Worm (Caenorhabditis elegans) whole organism, L2 larva: Measurements from ENCODE around the gene C48B4.13.

Experiments
- C34F6.9 ChIP-seq: fragments of 150-350 bp; optimal IDR thresholded peaks from 2 replicates; lab custom pipeline; 2014; ENCODE audit warnings: missing biosample characterization, missing genetic modification characterization
- R02D3.7 ChIP-seq: fragments of 150-350 bp; optimal IDR thresholded peaks from 2 replicates; lab custom pipeline; 2014; ENCODE audit warnings: missing biosample characterization, missing genetic modification characterization
- Y55F3AM.14 ChIP-seq: fragments of 200-800 bp; sonication (Bioruptor generic); optimal IDR thresholded peaks from 2 replicates; lab custom pipeline; 2018; ENCODE audit warnings: mild to moderate bottlenecking, missing genetic modification characterization, missing compliant biosample characterization
- alr-1 ChIP-seq: fragments of 150-350 bp; optimal IDR thresholded peaks from 2 replicates; lab custom pipeline; 2014; ENCODE audit warnings: missing biosample characterization, missing genetic modification characterization
- blmp-1 ChIP-seq: sonication (generic microtip); optimal IDR thresholded peaks from 2 replicates; lab custom pipeline; 2017; ENCODE audit warnings: missing genetic modification characterization, mild to moderate bottlenecking, missing compliant biosample characterization, antibody characterized with exemption, moderate library complexity; ENCODE audit not compliant: insufficient read depth
- crh-2 ChIP-seq: sonication (generic microtip); optimal IDR thresholded peaks from 2 replicates; lab custom pipeline; 2017; ENCODE audit warnings: missing biosample characterization, missing genetic modification characterization
- dmd-4 ChIP-seq: sonication (generic microtip); optimal IDR thresholded peaks from 2 replicates; lab custom pipeline; 2017; ENCODE audit warnings: missing biosample characterization, missing genetic modification characterization
- elt-1 ChIP-seq: fragments of 150-350 bp; optimal IDR thresholded peaks from 2 replicates; lab custom pipeline; 2014; ENCODE audit warnings: missing biosample characterization, missing genetic modification characterization
- fos-1 ChIP-seq: fragments of 150-350 bp; optimal IDR thresholded peaks from 2 replicates; lab custom pipeline; 2014; ENCODE audit warnings: missing biosample characterization, missing genetic modification characterization
- gmeb-1 ChIP-seq: fragments of 150-350 bp; optimal IDR thresholded peaks from 2 replicates; lab custom pipeline; 2014; ENCODE audit warnings: missing biosample characterization, missing genetic modification characterization
- lin-13 ChIP-seq: fragments of 150-350 bp; optimal IDR thresholded peaks from 2 replicates; lab custom pipeline; 2014; ENCODE audit warnings: missing biosample characterization, missing genetic modification reagents, missing genetic modification characterization
- lsy-2 ChIP-seq, 2 experiments: fragments of 150-350 bp in 1 of 2; sonication (generic microtip) in 1 of 2; optimal IDR thresholded peaks; 2 replicates each; lab custom pipeline; 2014 to 2017; ENCODE audit warnings: missing biosample characterization in 2 of 2, missing genetic modification characterization in 2 of 2
- mbf-1 ChIP-seq: sonication (generic microtip); optimal IDR thresholded peaks from 2 replicates; lab custom pipeline; 2017; ENCODE audit warnings: missing biosample characterization, missing genetic modification characterization
- nhr-10 ChIP-seq: sonication (generic microtip); optimal IDR thresholded peaks from 2 replicates; lab custom pipeline; 2017; ENCODE audit warnings: missing biosample characterization, missing genetic modification characterization
- nhr-11 ChIP-seq: fragments of 150-350 bp; optimal IDR thresholded peaks from 2 replicates; lab custom pipeline; 2014; ENCODE audit warnings: missing biosample characterization, missing genetic modification characterization
- nhr-12 ChIP-seq: fragments of 150-350 bp; optimal IDR thresholded peaks from 2 replicates; lab custom pipeline; 2014; ENCODE audit warnings: missing biosample characterization, missing genetic modification characterization
- nhr-129 ChIP-seq: fragments of 150-350 bp; optimal IDR thresholded peaks from 2 replicates; lab custom pipeline; 2014; ENCODE audit warnings: missing biosample characterization, missing genetic modification characterization
- nhr-21 ChIP-seq: fragments of 150-350 bp; optimal IDR thresholded peaks from 2 replicates; lab custom pipeline; 2014; ENCODE audit warnings: missing biosample characterization, missing genetic modification characterization
- nhr-237 ChIP-seq: fragments of 150-350 bp; optimal IDR thresholded peaks from 2 replicates; lab custom pipeline; 2014; ENCODE audit warnings: missing biosample characterization, missing genetic modification characterization
- nhr-6 ChIP-seq: fragments of 150-350 bp; optimal IDR thresholded peaks from 2 replicates; lab custom pipeline; 2014; ENCODE audit warnings: missing biosample characterization, missing genetic modification characterization
- nhr-77 ChIP-seq: fragments of 150-350 bp; optimal IDR thresholded peaks from 2 replicates; lab custom pipeline; 2014; ENCODE audit warnings: missing biosample characterization, missing genetic modification characterization
- peb-1 ChIP-seq: fragments of 150-350 bp; optimal IDR thresholded peaks from 2 replicates; lab custom pipeline; 2014; ENCODE audit warnings: missing biosample characterization, missing genetic modification characterization
- skn-1 ChIP-seq: sonication (generic microtip); optimal IDR thresholded peaks from 2 replicates; lab custom pipeline; 2017; ENCODE audit warnings: missing biosample characterization, missing genetic modification characterization
- sma-3 ChIP-seq: sonication (generic microtip); optimal IDR thresholded peaks from 2 replicates; lab custom pipeline; 2016; ENCODE audit warnings: missing genetic modification reagents, missing genetic modification characterization, missing compliant biosample characterization
- sma-9 ChIP-seq, 2 experiments: fragments of 150-350 bp in 1 of 2; sonication (generic microtip) in 1 of 2; optimal IDR thresholded peaks; 2 replicates each; lab custom pipeline; 2014 to 2016; ENCODE audit warnings: missing genetic modification characterization in 2 of 2, mild to moderate bottlenecking in 1 of 2, missing biosample characterization in 1 of 2, missing compliant biosample characterization in 1 of 2, missing genetic modification reagents in 1 of 2, moderate library complexity in 1 of 2
- unc-55 ChIP-seq: fragments of 150-350 bp; sonication (generic microtip); optimal IDR thresholded peaks from 3 replicates; lab custom pipeline; 2014; ENCODE audit warnings: missing biosample characterization, missing genetic modification reagents, missing genetic modification characterization
- ztf-1 ChIP-seq: fragments of 200-800 bp; sonication (Bioruptor generic); conservative IDR thresholded peaks from 2 replicates; pipeline ENCODE4 v1.3.6; 2022; ENCODE audit warnings: missing genetic modification characterization, missing compliant biosample characterization
- ztf-11 ChIP-seq: sonication (generic microtip); optimal IDR thresholded peaks from 2 replicates; lab custom pipeline; 2017; ENCODE audit warnings: missing biosample characterization, missing genetic modification characterization

The C48B4.13 gene

DNA sequence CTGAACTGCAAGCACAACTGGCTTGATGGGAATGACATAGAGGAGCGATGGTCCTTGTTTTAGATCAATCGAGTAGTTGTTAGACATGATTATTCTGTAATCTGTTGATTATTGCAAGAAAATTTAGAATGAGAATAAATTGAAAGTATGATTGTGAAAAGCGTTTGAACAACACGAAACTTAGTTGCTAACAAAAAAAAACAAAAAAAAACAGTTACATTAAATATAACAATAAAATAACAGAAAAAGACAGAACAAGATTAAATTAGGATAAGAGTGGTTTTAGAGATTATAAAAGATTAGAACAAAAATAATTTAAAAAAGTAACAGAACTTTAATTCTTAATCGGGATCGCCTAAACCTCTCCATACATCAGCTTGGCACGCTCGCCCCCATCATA lies 5.3 kb upstream of the C48B4.13 start, which contains the start of gene C48B4.9:
Gene C48B4.9 (minus strand): TSS at position 101 of the 400 bp plus-strand sequence.
- no peak for TF ChIP-seq unc-55 (GFP tag; lab: Kevin White, UChicago)
- TF ChIP-seq nhr-77: no peak
- no peak for TF ChIP-seq sma-3 (GFP tag; lab: Kevin White, UChicago)
- no peak for TF ChIP-seq lin-13 (GFP tag; lab: Kevin White, UChicago)
- TF ChIP-seq mbf-1 (tag; lab: Kevin White, UChicago): no peak
- no peak for TF ChIP-seq nhr-6 (tag; lab: Kevin White, UChicago)
- TF ChIP-seq R02D3.7 (tag; lab: Kevin White, UChicago): no peak
- TF ChIP-seq nhr-237 (tag; lab: Kevin White, UChicago): no peak
- TF ChIP-seq skn-1: no peak
- TF ChIP-seq ztf-11 (tag; lab: Kevin White, UChicago): no peak
- no peak for TF ChIP-seq sma-9 (GFP tag; optimal IDR thresholded peaks at IDR 0.05; lab: Kevin White, UChicago)
- TF ChIP-seq sma-9 (tag; optimal IDR thresholded peaks at IDR 0.05; lab: Kevin White, UChicago): no peak
- no peak for TF ChIP-seq peb-1 (tag; lab: Kevin White, UChicago)
- no peak for TF ChIP-seq alr-1
- no peak for TF ChIP-seq Y55F3AM.14
- TF ChIP-seq dmd-4: no peak
- TF ChIP-seq fos-1 (tag; lab: Kevin White, UChicago): no peak
- TF ChIP-seq, all 48 proteins: peak for 0

DNA sequence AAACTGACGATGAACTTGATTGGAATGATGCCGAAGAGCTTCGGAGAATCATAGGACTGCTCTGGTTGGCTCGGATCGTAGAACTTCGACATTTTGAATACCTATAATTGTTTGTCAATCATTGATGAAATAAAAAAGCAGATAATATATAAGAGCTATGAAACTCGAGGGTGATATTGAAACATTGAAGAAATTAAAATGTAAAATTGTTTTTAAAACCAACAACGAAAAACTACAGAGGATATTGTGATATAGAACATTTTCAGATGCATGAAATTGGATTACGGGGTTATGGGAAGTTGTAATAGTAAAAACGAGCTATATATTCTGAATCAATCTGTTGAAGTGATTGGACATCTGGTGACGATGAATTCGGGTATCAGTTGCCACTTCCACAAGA lies 4.1 kb upstream of the C48B4.13 start, which contains the start of gene C48B4.10:
Gene C48B4.10 (minus strand): TSS at position 101 of the 400 bp plus-strand sequence.
- no peak for TF ChIP-seq ztf-1 (GFP tag; lab: Robert Waterston, UW)
- no peak for TF ChIP-seq sma-9 (GFP tag; optimal IDR thresholded peaks at IDR 0.05; lab: Kevin White, UChicago)
- TF ChIP-seq sma-9 (tag; optimal IDR thresholded peaks at IDR 0.05; lab: Kevin White, UChicago): no peak
- TF ChIP-seq nhr-6 (tag; lab: Kevin White, UChicago): no peak
- no peak for TF ChIP-seq unc-55 (GFP tag; lab: Kevin White, UChicago)
- TF ChIP-seq nhr-12 (tag; lab: Kevin White, UChicago): no peak
- TF ChIP-seq nhr-10 (tag; lab: Kevin White, UChicago): no peak
- TF ChIP-seq blmp-1 (tag; lab: Kevin White, UChicago): no peak

- no peak for TF ChIP-seq unc-55 (GFP tag; lab: Kevin White, UChicago)
Observed at ce11 chrIII:9565973-9566372, 2.6 kb upstream of the C48B4.13 start, which contains the start of gene C48B4.11. Gene C48B4.11 (minus strand): TSS chrIII:9566115.

ce11 chrIII:9570869-9571268 lies 2.3 kb downstream of the C48B4.13 start:
- TF ChIP-seq gmeb-1 (tag; lab: Kevin White, UChicago): peak; percentile 72
- peak in 1 of 2 experiments; percentile 48 for TF ChIP-seq lsy-2 (tag; optimal IDR thresholded peaks at IDR 0.05; lab: Kevin White, UChicago)
- TF ChIP-seq elt-1 (tag; lab: Kevin White, UChicago): no peak
- TF ChIP-seq mbf-1 (tag; lab: Kevin White, UChicago): no peak
- TF ChIP-seq, all 48 proteins: peak for 2

ce11 chrIII:9580039-9580891 lies 11.7 kb downstream of the C48B4.13 start, which contains the start of gene ced-7:
Gene ced-7 (minus strand): TSS chrIII:9580089.
- TF ChIP-seq mbf-1 (tag; lab: Kevin White, UChicago) (no peak), C34F6.9 (tag; lab: Kevin White, UChicago) (peak; percentile 75), nhr-237 (tag; lab: Kevin White, UChicago) (no peak), lsy-2 (tag; optimal IDR thresholded peaks at IDR 0.05; lab: Kevin White, UChicago) (peak in 1 of 2 experiments; percentile 54), unc-55 (GFP tag; lab: Kevin White, UChicago) (peak; percentile 44), lin-13 (GFP tag; lab: Kevin White, UChicago) (peak; percentile 18), nhr-21 (tag; lab: Kevin White, UChicago) (no peak), R02D3.7 (tag; lab: Kevin White, UChicago) (no peak), nhr-129 (tag; lab: Kevin White, UChicago) (peak; percentile 60), crh-2 (tag; lab: Kevin White, UChicago) (peak; percentile 22), nhr-11 (tag; lab: Kevin White, UChicago) (no peak)
- TF ChIP-seq, all 48 proteins: peak for 6

- TF ChIP-seq nhr-12 (tag; lab: Kevin White, UChicago): no peak
- peak; percentile 5 for TF ChIP-seq fos-1 (tag; lab: Kevin White, UChicago)
Observed at ce11 chrIII:9582240-9582639, 13.7 kb downstream of the C48B4.13 start, which contains the start of gene C48B4.3. Gene C48B4.3 (minus strand): TSS chrIII:9582388.
